Worm (Caenorhabditis elegans): Measurements from ENCODE around the gene col-41.

DNA sequence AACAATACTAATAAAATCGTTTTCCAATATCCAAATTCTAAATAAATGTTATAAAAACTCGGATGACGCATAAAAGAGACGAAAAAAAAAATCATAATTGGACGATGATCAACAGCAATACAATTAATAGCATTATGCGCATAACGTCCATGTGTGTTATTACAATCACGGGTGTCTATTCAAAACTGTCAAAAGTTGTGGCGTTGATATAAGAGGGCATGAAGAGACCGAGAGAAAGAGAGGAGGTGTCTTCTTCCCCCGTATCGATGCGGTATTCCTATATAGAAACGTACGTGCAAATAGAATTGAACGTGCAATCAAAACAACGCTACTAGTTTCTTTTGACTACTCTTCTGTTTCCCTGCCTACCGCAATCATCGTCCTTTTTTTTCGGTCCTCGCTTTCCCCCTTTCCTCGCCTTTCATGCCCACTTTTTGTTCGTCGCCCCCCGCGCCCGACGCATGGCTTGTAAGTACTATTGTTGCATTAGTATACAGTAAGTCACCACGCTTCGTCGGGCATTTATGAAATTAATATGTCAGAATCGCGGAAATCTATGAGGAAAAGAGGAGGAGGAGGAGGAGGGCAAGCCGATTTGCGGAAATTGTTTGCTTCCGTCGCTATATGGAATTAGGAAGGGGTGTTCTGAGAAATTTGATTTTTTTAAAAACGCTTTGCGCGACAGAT, 45.7 kb upstream of the col-41 start:
- TF ChIP-seq unc-39 (tag; optimal IDR thresholded peaks at IDR 0.05), result no peak
- no peak for TF ChIP-seq snpc-4 (tag; optimal IDR thresholded peaks at IDR 0.05)

Measured in whole organism, L2 larva.